Worm (Caenorhabditis elegans): ENCODE measurements around the gene vps-16.

ce11 chrIII:6431766-6432228 lies 1.2 kb upstream of the vps-16 start, which contains the start of the genes mrps-17 and txdc-9:
- no peak for TF ChIP-seq ama-1 (optimal IDR thresholded peaks at IDR 0.05)
- TF ChIP-seq scrt-1 (GFP tag; IDR thresholded peaks at IDR 0.05) = no peak
- no peak for TF ChIP-seq hmg-4 (GFP tag; optimal IDR thresholded peaks at IDR 0.05)
- TF ChIP-seq pes-1 (GFP tag; IDR thresholded peaks at IDR 0.05) = no peak
- TF ChIP-seq ets-7 (tag; optimal IDR thresholded peaks at IDR 0.05) = no peak
- TF ChIP-seq hnd-1 (tag; optimal IDR thresholded peaks at IDR 0.05) = no peak
- TF ChIP-seq ceh-13 (GFP tag; optimal IDR thresholded peaks at IDR 0.05) = no peak

Data from whole organism, early embryonic.